Worm (Caenorhabditis elegans) whole organism, L3 larva: ENCODE data around the gene srx-24.

ENCODE experiments used
- R02D3.7 ChIP-seq: fragments of 150-350 bp; optimal IDR thresholded peaks from 2 replicates; lab custom pipeline; 2014; ENCODE audit warnings: missing biosample characterization, missing genetic modification characterization
- ZK546.5 ChIP-seq: sonication (generic microtip); optimal IDR thresholded peaks from 2 replicates; lab custom pipeline; 2017; ENCODE audit warnings: missing biosample characterization, missing genetic modification characterization
- ceh-16 ChIP-seq: sonication (generic microtip); optimal IDR thresholded peaks from 2 replicates; lab custom pipeline; 2017; ENCODE audit warnings: missing biosample characterization, missing genetic modification characterization
- ceh-28 ChIP-seq: fragments of 150-350 bp; optimal IDR thresholded peaks from 2 replicates; lab custom pipeline; 2014; ENCODE audit warnings: missing biosample characterization, missing genetic modification reagents, missing genetic modification characterization
- egl-27 ChIP-seq: sonication (generic microtip); optimal IDR thresholded peaks from 4 replicates; lab custom pipeline; 2017; ENCODE audit warnings: missing biosample characterization, missing genetic modification reagents, missing genetic modification characterization
- egl-5 ChIP-seq: fragments of 150-350 bp; optimal IDR thresholded peaks from 2 replicates; lab custom pipeline; 2017; ENCODE audit warnings: missing biosample characterization, missing genetic modification reagents, missing genetic modification characterization, inconsistent platforms
- elt-1 ChIP-seq: fragments of 150-350 bp; optimal IDR thresholded peaks from 2 replicates; lab custom pipeline; 2014; ENCODE audit warnings: missing biosample characterization, missing genetic modification characterization
- elt-2 ChIP-seq: sonication (generic microtip); optimal IDR thresholded peaks from 2 replicates; lab custom pipeline; 2016; ENCODE audit warnings: missing genetic modification reagents, mild to moderate bottlenecking, missing genetic modification characterization, missing compliant biosample characterization
- fkh-10 ChIP-seq: sonication (generic microtip); optimal IDR thresholded peaks from 2 replicates; lab custom pipeline; 2017; ENCODE audit warnings: missing biosample characterization, missing genetic modification reagents, missing genetic modification characterization
- fkh-2 ChIP-seq: fragments of 150-350 bp; optimal IDR thresholded peaks from 2 replicates; lab custom pipeline; 2014; ENCODE audit warnings: missing biosample characterization, missing genetic modification reagents, missing genetic modification characterization
- hmg-11 ChIP-seq: sonication (generic microtip); optimal IDR thresholded peaks from 2 replicates; lab custom pipeline; 2016; ENCODE audit warnings: missing genetic modification characterization, missing compliant biosample characterization
- jun-1 ChIP-seq: fragments of 150-350 bp; optimal IDR thresholded peaks from 2 replicates; lab custom pipeline; 2014; ENCODE audit warnings: missing biosample characterization, missing genetic modification reagents, missing genetic modification characterization
- lin-39 ChIP-seq: fragments of 150-350 bp; optimal IDR thresholded peaks from 2 replicates; lab custom pipeline; 2018; ENCODE audit warnings: missing biosample characterization, missing genetic modification reagents, missing genetic modification characterization
- lsy-12 ChIP-seq: sonication (generic microtip); optimal IDR thresholded peaks from 2 replicates; lab custom pipeline; 2016; ENCODE audit warnings: mild to moderate bottlenecking, missing genetic modification characterization, missing compliant biosample characterization
- mdl-1 ChIP-seq: fragments of 150-350 bp; optimal IDR thresholded peaks from 2 replicates; lab custom pipeline; 2014; ENCODE audit warnings: missing biosample characterization, missing genetic modification characterization
- nfya-1 ChIP-seq: sonication (generic microtip); optimal IDR thresholded peaks from 2 replicates; lab custom pipeline; 2017; ENCODE audit warnings: missing genetic modification characterization, mild to moderate bottlenecking, missing compliant biosample characterization, antibody characterized with exemption, moderate library complexity; ENCODE audit not compliant: insufficient read depth
- nhr-11 ChIP-seq: fragments of 150-350 bp; optimal IDR thresholded peaks from 2 replicates; lab custom pipeline; 2014; ENCODE audit warnings: missing biosample characterization, missing genetic modification characterization
- nhr-237 ChIP-seq: fragments of 150-350 bp; optimal IDR thresholded peaks from 2 replicates; lab custom pipeline; 2014; ENCODE audit warnings: missing biosample characterization, missing genetic modification characterization
- nhr-25 ChIP-seq: sonication (generic microtip); optimal IDR thresholded peaks from 2 replicates; lab custom pipeline; 2017; ENCODE audit warnings: missing biosample characterization, missing genetic modification characterization
- nhr-43 ChIP-seq: sonication (generic microtip); optimal IDR thresholded peaks from 2 replicates; lab custom pipeline; 2016; ENCODE audit warnings: mild to moderate bottlenecking, missing genetic modification characterization, missing compliant biosample characterization; ENCODE audit not compliant: poor library complexity, severe bottlenecking
- nhr-67 ChIP-seq: fragments of 150-350 bp; optimal IDR thresholded peaks from 2 replicates; lab custom pipeline; 2014; ENCODE audit warnings: missing biosample characterization, missing genetic modification characterization
- pha-4 ChIP-seq: fragments of 150-350 bp; optimal IDR thresholded peaks from 2 replicates; lab custom pipeline; 2014; ENCODE audit warnings: missing biosample characterization, missing genetic modification reagents, missing genetic modification characterization
- pqm-1 ChIP-seq: fragments of 150-350 bp; optimal IDR thresholded peaks from 2 replicates; lab custom pipeline; 2017; ENCODE audit warnings: missing biosample characterization, missing genetic modification characterization, inconsistent platforms
- sea-2 ChIP-seq: fragments of 150-350 bp; sonication (generic microtip); optimal IDR thresholded peaks from 4 replicates; lab custom pipeline; 2014; ENCODE audit warnings: missing biosample characterization, missing genetic modification reagents, missing genetic modification characterization
- skn-1 ChIP-seq: fragments of 150-350 bp; optimal IDR thresholded peaks from 2 replicates; lab custom pipeline; 2014; ENCODE audit warnings: missing biosample characterization, missing genetic modification characterization
- unc-39 ChIP-seq: sonication (generic microtip); optimal IDR thresholded peaks from 4 replicates; lab custom pipeline; 2017; ENCODE audit warnings: missing biosample characterization, missing genetic modification characterization
- unc-62 ChIP-seq: fragments of 150-350 bp; sonication (generic microtip); optimal IDR thresholded peaks from 4 replicates; lab custom pipeline; 2014; ENCODE audit warnings: missing biosample characterization, missing genetic modification reagents, missing genetic modification characterization
- zag-1 ChIP-seq: fragments of 150-350 bp; optimal IDR thresholded peaks from 2 replicates; lab custom pipeline; 2014; ENCODE audit warnings: missing biosample characterization, missing genetic modification characterization

The srx-24 gene

ce11 chrV:2711429-2711828, 38.5 kb downstream of the srx-24 start, which contains the start of gene C24B9.3:
TSS of gene C24B9.3 (minus strand) at chrV:2711599.
- TF ChIP-seq elt-2 (tag; lab: Kevin White, UChicago): peak; percentile 86
- TF ChIP-seq R02D3.7 (tag; lab: Kevin White, UChicago): no peak
- TF ChIP-seq nfya-1: peak; percentile 14
- no peak for TF ChIP-seq lsy-12 (tag; lab: Kevin White, UChicago)
- no peak for TF ChIP-seq hmg-11
- TF ChIP-seq pqm-1: peak; percentile 80

ce11 chrV:2710192-2710591, 39.7 kb downstream of the srx-24 start:
- TF ChIP-seq nfya-1 (peak; percentile 73), mdl-1 (no peak), nhr-67 (tag; lab: Kevin White, UChicago) (no peak), ceh-16 (tag; lab: Kevin White, UChicago) (no peak)

DNA sequence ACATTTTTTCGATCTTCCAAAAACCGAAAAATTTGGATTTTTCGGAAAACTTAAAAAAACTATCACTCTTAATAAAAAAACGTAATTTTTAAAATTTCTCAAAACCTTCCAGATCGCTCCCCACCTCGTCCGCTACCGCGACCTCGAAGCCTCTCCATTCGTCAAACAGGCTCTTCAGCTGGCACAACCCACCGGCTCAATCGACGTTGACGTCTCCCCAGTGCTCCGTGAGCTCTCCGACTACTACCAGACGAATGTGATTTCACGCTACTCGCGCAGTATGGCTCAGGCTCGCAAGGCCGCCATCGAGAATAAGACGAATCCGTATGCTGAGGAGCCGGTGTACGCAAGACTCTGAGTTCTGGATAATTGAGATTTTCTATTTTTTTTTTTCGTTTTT, 43.5 kb downstream of the srx-24 start:
- TF ChIP-seq unc-39 (no peak), elt-2 (tag; lab: Kevin White, UChicago) (no peak), nhr-237 (tag; lab: Kevin White, UChicago) (no peak), nhr-25 (tag; lab: Kevin White, UChicago) (no peak), zag-1 (tag; lab: Kevin White, UChicago) (no peak), ZK546.5 (tag; lab: Kevin White, UChicago) (no peak), pqm-1 (no peak), nfya-1 (no peak), lin-39 (tag; lab: Kevin White, UChicago) (no peak), elt-1 (tag; lab: Kevin White, UChicago) (no peak), egl-5 (tag; lab: Kevin White, UChicago) (no peak), pha-4 (tag; lab: Kevin White, UChicago) (no peak), unc-62 (no peak), jun-1 (tag; lab: Kevin White, UChicago) (no peak), skn-1 (tag; lab: Kevin White, UChicago) (no peak), ceh-28 (no peak), egl-27 (tag; lab: Kevin White, UChicago) (no peak), fkh-2 (tag; lab: Kevin White, UChicago) (no peak), hmg-11 (no peak), ceh-16 (tag; lab: Kevin White, UChicago) (no peak)

DNA sequence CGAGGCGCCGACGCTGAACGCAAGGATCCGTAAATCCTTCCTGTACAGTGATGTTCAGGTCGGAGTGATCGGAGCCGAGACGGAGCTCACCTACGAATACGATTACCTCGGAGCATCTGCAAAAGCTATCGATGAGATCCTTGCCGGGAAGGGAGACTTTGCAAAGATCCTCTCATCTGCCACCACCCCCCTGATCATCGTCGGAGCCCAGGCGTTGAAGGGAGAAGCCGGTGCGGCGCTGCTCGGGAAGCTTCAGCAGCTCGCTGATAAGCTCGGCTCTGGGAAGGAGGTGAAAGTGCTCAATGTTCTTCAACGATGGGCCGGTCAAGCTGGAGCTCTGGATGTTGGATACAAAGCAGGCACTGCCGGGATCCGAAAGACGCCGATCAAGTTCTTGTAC, 46.6 kb downstream of the srx-24 start:
- TF ChIP-seq fkh-2 (tag; lab: Kevin White, UChicago) (no peak), fkh-10 (GFP tag; lab: Kevin White, UChicago) (no peak)

DNA sequence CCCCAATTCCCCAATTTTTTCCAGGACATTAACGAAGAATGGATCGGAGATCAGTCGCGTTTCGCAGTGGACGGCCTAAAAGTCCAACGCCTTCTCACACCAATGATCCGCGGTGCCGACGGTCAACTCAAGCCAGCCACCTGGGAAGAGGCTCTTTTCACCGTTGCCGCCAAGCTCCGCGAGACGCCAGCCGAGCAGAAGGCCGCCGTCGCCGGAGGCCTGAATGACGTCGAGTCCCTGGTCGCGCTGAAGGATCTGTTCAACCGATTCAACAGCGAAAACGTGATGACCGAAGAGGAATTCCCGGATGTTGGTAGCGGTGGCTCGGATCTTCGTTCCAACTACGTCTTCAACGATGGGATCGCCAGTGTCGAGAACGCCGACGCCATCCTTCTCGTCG, 47.0 kb downstream of the srx-24 start:
- no peak for TF ChIP-seq nhr-43 (tag; lab: Kevin White, UChicago)

ce11 chrV:2698826-2699225, 51.1 kb downstream of the srx-24 start, which contains the start of gene nuo-5:
TSS of gene nuo-5 (plus strand) at chrV:2698972.
- TF ChIP-seq hmg-11 (no peak), unc-62 (no peak), sea-2 (no peak), nhr-67 (tag; lab: Kevin White, UChicago) (no peak), nhr-11 (tag; lab: Kevin White, UChicago) (no peak), skn-1 (tag; lab: Kevin White, UChicago) (no peak), ceh-16 (tag; lab: Kevin White, UChicago) (no peak), ceh-28 (no peak)
